Fruit fly (Drosophila melanogaster): ENCODE data around the gene Nrg.

The Nrg gene

DNA sequence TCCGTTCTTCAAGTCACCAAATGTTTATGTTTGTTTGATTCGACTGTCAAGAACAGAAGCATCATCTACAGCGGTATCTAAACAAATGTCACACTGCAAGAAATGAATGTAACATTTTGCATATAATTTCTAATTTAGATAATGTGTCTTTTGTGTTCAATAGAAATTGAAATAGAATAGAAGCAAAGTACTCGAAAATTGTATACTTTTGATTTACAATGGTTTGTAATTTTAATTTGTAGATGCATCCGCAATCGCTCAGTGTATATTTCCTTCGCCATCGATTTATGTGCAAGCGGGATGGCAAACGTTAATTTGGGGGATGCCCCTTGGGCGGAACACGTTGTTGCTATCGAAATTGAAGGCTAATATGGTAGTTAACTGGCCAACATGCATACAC lies 21.0 kb downstream of the Nrg start (continued):
- TF ChIP-seq lilli (GFP tag; optimal IDR thresholded peaks at IDR 0.05) = peak; percentile 60
- TF ChIP-seq Dbx (GFP tag; IDR thresholded peaks at IDR 0.05) = 0 out of 3 replicates have a peak, but pooled peaks have one; percentile 45
- TF ChIP-seq lov (optimal IDR thresholded peaks at IDR 0.05) = no peak
- TF ChIP-seq lov (GFP tag; IDR thresholded peaks at IDR 0.05) = 0 out of 3 replicates have a peak, but pooled peaks have one; percentile 54
- TF ChIP-seq fru (optimal IDR thresholded peaks at IDR 0.05) = no peak
- no peak for TF ChIP-seq hb (GFP tag; IDR thresholded peaks at IDR 0.05; ENCODE audit: partially characterized antibody)
- no peak for TF ChIP-seq CG9797 (GFP tag; optimal IDR thresholded peaks at IDR 0.05)
- TF ChIP-seq Meics (GFP tag; optimal IDR thresholded peaks at IDR 0.05) = peak; percentile 60
- peak; percentile 78 for TF ChIP-seq unpg (GFP tag; optimal IDR thresholded peaks at IDR 0.05)
- peak; percentile 38 for TF ChIP-seq bcd (GFP tag; optimal IDR thresholded peaks at IDR 0.05)
- TF ChIP-seq CG13287 (GFP tag; IDR thresholded peaks at IDR 0.05; ENCODE audit: partially characterized antibody) = no peak
- no peak for TF ChIP-seq bigmax (GFP tag; optimal IDR thresholded peaks at IDR 0.05)
- peak; percentile 13 for TF ChIP-seq CG15011 (GFP tag; optimal IDR thresholded peaks at IDR 0.05)
- TF ChIP-seq YL-1 (GFP tag; optimal IDR thresholded peaks at IDR 0.05) = no peak
- peak; percentile 65; the same call in 2 of the 3 replicates for TF ChIP-seq zfh1 (GFP tag; IDR thresholded peaks at IDR 0.05)
- TF ChIP-seq CG6683 (GFP tag; optimal IDR thresholded peaks at IDR 0.05) = peak; percentile 16
- TF ChIP-seq ara (GFP tag; IDR thresholded peaks at IDR 0.05) = peak; percentile 63
- peak; percentile 8 for TF ChIP-seq Bteb2 (GFP tag; optimal IDR thresholded peaks at IDR 0.05)
- peak; percentile 32 for TF ChIP-seq CrebB (tag; optimal IDR thresholded peaks at IDR 0.05)
- peak; percentile 32 for TF ChIP-seq nerfin-1 (tag; optimal IDR thresholded peaks at IDR 0.05)
- peak; percentile 68 for TF ChIP-seq phol (tag; optimal IDR thresholded peaks at IDR 0.05)
- no peak for TF ChIP-seq Vsx1 (GFP tag; optimal IDR thresholded peaks at IDR 0.05)
- peak; percentile 77 for TF ChIP-seq CG7839 (tag; optimal IDR thresholded peaks at IDR 0.05)
- TF ChIP-seq ttk (GFP tag; IDR thresholded peaks at IDR 0.05) = no peak
- no peak for TF ChIP-seq CG31388 (GFP tag; optimal IDR thresholded peaks at IDR 0.05)
- no peak for TF ChIP-seq ash1 (GFP tag; optimal IDR thresholded peaks at IDR 0.05)
- no peak for TF ChIP-seq p53 (GFP tag; optimal IDR thresholded peaks at IDR 0.05)
- TF ChIP-seq Tbp (GFP tag; optimal IDR thresholded peaks at IDR 0.05) = no peak
- peak; percentile 36; the same call in 1 of the 2 replicates for TF ChIP-seq wdn (GFP tag; IDR thresholded peaks at IDR 0.05)
- no peak for TF ChIP-seq inv (GFP tag; IDR thresholded peaks at IDR 0.05; ENCODE audit: partially characterized antibody)
- no peak for TF ChIP-seq tx (GFP tag; optimal IDR thresholded peaks at IDR 0.05)
- peak; percentile 41 for TF ChIP-seq Chrac-16 (GFP tag; optimal IDR thresholded peaks at IDR 0.05)
- peak; percentile 68 for TF ChIP-seq Fer1 (GFP tag; optimal IDR thresholded peaks at IDR 0.05)
- TF ChIP-seq HmgD (GFP tag; optimal IDR thresholded peaks at IDR 0.05) = no peak
- TF ChIP-seq abd-A (tag; optimal IDR thresholded peaks at IDR 0.05) = no peak
- no peak for TF ChIP-seq MESR4 (GFP tag; optimal IDR thresholded peaks at IDR 0.05)
- TF ChIP-seq Hand (GFP tag; optimal IDR thresholded peaks at IDR 0.05) = no peak
- TF ChIP-seq HLH4C (GFP tag; IDR thresholded peaks at IDR 0.05; ENCODE audit: partially characterized antibody) = no peak
- no peak for TF ChIP-seq Lim3 (GFP tag; IDR thresholded peaks at IDR 0.05)
- peak; percentile 8 for TF ChIP-seq pb (GFP tag; optimal IDR thresholded peaks at IDR 0.05)
- TF ChIP-seq nom (GFP tag; optimal IDR thresholded peaks at IDR 0.05) = no peak
- TF ChIP-seq Mes4 (GFP tag; optimal IDR thresholded peaks at IDR 0.05) = peak; percentile 12
- TF ChIP-seq Hmx (GFP tag; optimal IDR thresholded peaks at IDR 0.05) = no peak
- peak; percentile 2 for TF ChIP-seq CG18764 (GFP tag; optimal IDR thresholded peaks at IDR 0.05)
- no peak for TF ChIP-seq MTF-1 (GFP tag; optimal IDR thresholded peaks at IDR 0.05; ENCODE audit: borderline replicate concordance)
- no peak for TF ChIP-seq CG13123 (GFP tag; optimal IDR thresholded peaks at IDR 0.05)
- peak; percentile 13 for TF ChIP-seq sima (GFP tag; optimal IDR thresholded peaks at IDR 0.05)
- peak; percentile 59 for TF ChIP-seq org-1 (GFP tag; optimal IDR thresholded peaks at IDR 0.05)
- peak; percentile 54 for TF ChIP-seq Hmr (GFP tag; optimal IDR thresholded peaks at IDR 0.05)
- TF ChIP-seq sens-2 (GFP tag; IDR thresholded peaks at IDR 0.05) = 0 out of 2 replicates have a peak, but pooled peaks have one; percentile 11
- TF ChIP-seq Taf1 (GFP tag; IDR thresholded peaks at IDR 0.05) = no peak
